Fruit fly (Drosophila melanogaster) whole organism, pupa: ENCODE measurements around the gene CG10949.

Experiments used
- CG14655 ChIP-seq: fragments of 200-800 bp; sonication (Bioruptor generic); optimal IDR thresholded peaks from 3 replicates; lab custom pipeline; 2017; ENCODE audit warnings: mild to moderate bottlenecking, missing biosample characterization, missing genetic modification reagents, missing genetic modification characterization
- CG17806 ChIP-seq: fragments of 200-800 bp; sonication (Bioruptor generic); optimal IDR thresholded peaks from 2 replicates; lab custom pipeline; 2018; ENCODE audit warnings: missing biosample characterization, mild to moderate bottlenecking, missing genetic modification characterization, moderate library complexity
- CG34367 ChIP-seq: fragments of 200-800 bp; sonication (Bioruptor generic); optimal IDR thresholded peaks from 2 replicates; lab custom pipeline; 2018; ENCODE audit warnings: missing biosample characterization, mild to moderate bottlenecking, missing genetic modification characterization
- CG8159 ChIP-seq: fragments of 200-800 bp; sonication (Bioruptor generic); optimal IDR thresholded peaks from 3 replicates; lab custom pipeline; 2018; ENCODE audit warnings: missing biosample characterization, mild to moderate bottlenecking, missing genetic modification characterization, moderate library complexity
- CG8301 ChIP-seq: fragments of 200-800 bp; sonication (Bioruptor generic); optimal IDR thresholded peaks from 2 replicates; lab custom pipeline; 2018; ENCODE audit warnings: missing biosample characterization, mild to moderate bottlenecking, missing genetic modification characterization
- CG9948 ChIP-seq: fragments of 200-800 bp; sonication (Bioruptor generic); optimal IDR thresholded peaks from 2 replicates; lab custom pipeline; 2018; ENCODE audit warnings: missing biosample characterization, mild to moderate bottlenecking, missing genetic modification characterization, moderate library complexity
- Ets98B ChIP-seq: fragments of 200-800 bp; sonication (Bioruptor generic); IDR thresholded peaks from 2 replicates; pipeline ENCODE4 v1.3.6; 2022; ENCODE audit warnings: missing biosample characterization, missing genetic modification characterization
- Pif1B ChIP-seq: fragments of 200-800 bp; sonication (Bioruptor generic); optimal IDR thresholded peaks from 3 replicates; lab custom pipeline; 2016; ENCODE audit warnings: missing biosample characterization, missing genetic modification characterization
- fd96Ca ChIP-seq: fragments of 200-800 bp; sonication (Bioruptor generic); IDR thresholded peaks from 3 replicates; pipeline ENCODE4 v1.3.6; 2022; ENCODE audit warnings: missing biosample characterization, missing genetic modification characterization

dm6 chr2L:20427401-20427800 is 10.7 kb upstream of the CG10949 start:
- TF ChIP-seq CG9948 (tag; lab: Kevin White, UChicago) (no peak), CG8159 (tag; lab: Kevin White, UChicago) (no peak), CG17806 (tag; lab: Kevin White, UChicago) (no peak), Pif1B (no peak), fd96Ca (GFP tag; lab: Robert Waterston, UW) (no peak), CG34367 (tag; lab: Kevin White, UChicago) (no peak), CG8301 (no peak), CG14655 (GFP tag; lab: Kevin White, UChicago) (no peak), Ets98B (GFP tag; lab: Robert Waterston, UW) (no peak)
